Worm (Caenorhabditis elegans): ENCODE measurements around the gene C55A6.11.
"Not testable (repeated sequence)": the region's sequence is repeated elsewhere in the genome, so short reads cannot be mapped to it uniquely, and the experiment has no call there.

C55A6.11 gene

ce11 chrV:11483580-11484092 is 36.7 kb upstream of the C55A6.11 start, which contains the start of gene col-157:
col-157 (plus strand) TSS chrV:11484042.
- not testable (repeated sequence) for TF ChIP-seq nhr-43 (tag; optimal IDR thresholded peaks at IDR 0.05; ENCODE audit: poor library complexity, severe bottlenecking); lin-15B (tag; optimal IDR thresholded peaks at IDR 0.05); mml-1 (tag; optimal IDR thresholded peaks at IDR 0.05)

DNA sequence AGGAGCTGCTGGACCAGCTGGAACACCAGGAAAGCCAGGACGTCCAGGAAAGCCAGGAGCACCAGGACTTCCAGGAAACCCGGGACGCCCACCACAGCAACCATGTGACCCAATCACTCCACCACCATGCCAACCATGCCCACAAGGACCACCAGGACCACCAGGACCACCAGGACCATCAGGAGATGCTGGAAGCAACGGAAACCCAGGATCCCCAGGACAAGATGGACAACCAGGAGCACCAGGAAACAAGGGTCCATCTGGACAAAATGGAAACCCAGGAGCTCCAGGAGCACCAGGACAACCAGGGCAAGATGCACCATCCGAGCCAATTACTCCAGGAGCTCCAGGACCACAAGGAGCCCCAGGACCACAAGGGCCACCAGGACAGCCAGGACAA is 35.9 kb upstream of the C55A6.11 start:
- no peak for TF ChIP-seq R02D3.7 (tag; optimal IDR thresholded peaks at IDR 0.05)
- TF ChIP-seq egl-27 (tag; optimal IDR thresholded peaks at IDR 0.05): no peak
- TF ChIP-seq egl-5 (tag; optimal IDR thresholded peaks at IDR 0.05): no peak
- TF ChIP-seq lin-15B (tag; optimal IDR thresholded peaks at IDR 0.05): no peak
- no peak for TF ChIP-seq fkh-2 (tag; optimal IDR thresholded peaks at IDR 0.05)
- no peak for TF ChIP-seq nhr-12 (tag; optimal IDR thresholded peaks at IDR 0.05)
- no peak for TF ChIP-seq nhr-76 (tag; optimal IDR thresholded peaks at IDR 0.05)

ce11 chrV:11485558-11485957 is 34.8 kb upstream of the C55A6.11 start, which contains the start of gene srh-1:
srh-1 (plus strand) TSS chrV:11485858.
- TF ChIP-seq nhr-23 (tag; optimal IDR thresholded peaks at IDR 0.05): no peak
- no peak for TF ChIP-seq elt-2 (tag; optimal IDR thresholded peaks at IDR 0.05)
- no peak for TF ChIP-seq ceh-9 (tag; optimal IDR thresholded peaks at IDR 0.05)
- no peak for TF ChIP-seq nhr-237 (tag; optimal IDR thresholded peaks at IDR 0.05)
- TF ChIP-seq nhr-67 (tag; optimal IDR thresholded peaks at IDR 0.05): no peak
- no peak for TF ChIP-seq mdl-1 (tag; optimal IDR thresholded peaks at IDR 0.05)
- no peak for TF ChIP-seq lin-39 (tag; optimal IDR thresholded peaks at IDR 0.05)
- TF ChIP-seq aly-2 (tag; optimal IDR thresholded peaks at IDR 0.05): no peak
- TF ChIP-seq R02D3.7 (tag; optimal IDR thresholded peaks at IDR 0.05): no peak
- no peak for TF ChIP-seq nhr-77 (tag; optimal IDR thresholded peaks at IDR 0.05)
- no peak for TF ChIP-seq fos-1 (tag; optimal IDR thresholded peaks at IDR 0.05)
- TF ChIP-seq tbx-2 (tag; optimal IDR thresholded peaks at IDR 0.05): no peak
- TF ChIP-seq nhr-11 (tag; optimal IDR thresholded peaks at IDR 0.05): no peak
- TF ChIP-seq skn-1 (tag; optimal IDR thresholded peaks at IDR 0.05): no peak
- no peak for TF ChIP-seq jun-1 (tag; optimal IDR thresholded peaks at IDR 0.05)
- TF ChIP-seq elt-3 (tag; optimal IDR thresholded peaks at IDR 0.05): no peak
- TF ChIP-seq nfya-1 (tag; optimal IDR thresholded peaks at IDR 0.05; ENCODE audit: insufficient read depth): no peak
- no peak for TF ChIP-seq ceh-82 (tag; optimal IDR thresholded peaks at IDR 0.05)
- no peak for TF ChIP-seq lsy-12 (tag; optimal IDR thresholded peaks at IDR 0.05)

ce11 chrV:11486680-11487079 is 33.6 kb upstream of the C55A6.11 start, which contains the start of gene T11F9.10:
T11F9.10 (plus strand) TSS chrV:11486980.
- no peak for TF ChIP-seq nhr-28 (tag; optimal IDR thresholded peaks at IDR 0.05)
- no peak for TF ChIP-seq nhr-11 (tag; optimal IDR thresholded peaks at IDR 0.05)

ce11 chrV:11488288-11488687 is 32.0 kb upstream of the C55A6.11 start:
- no peak for TF ChIP-seq ama-1 (optimal IDR thresholded peaks at IDR 0.05)
- no peak for TF ChIP-seq ZK546.5 (tag; optimal IDR thresholded peaks at IDR 0.05)
- TF ChIP-seq nhr-67 (tag; optimal IDR thresholded peaks at IDR 0.05): no peak
- no peak for TF ChIP-seq pha-4 (tag; optimal IDR thresholded peaks at IDR 0.05)
- TF ChIP-seq nhr-237 (tag; optimal IDR thresholded peaks at IDR 0.05): no peak

ce11 chrV:11490382-11490781 is 29.9 kb upstream of the C55A6.11 start, which contains the start of gene dhs-19:
dhs-19 (minus strand) TSS chrV:11490482.
- TF ChIP-seq nhr-237 (tag; optimal IDR thresholded peaks at IDR 0.05) (no peak), jun-1 (tag; optimal IDR thresholded peaks at IDR 0.05) (no peak), R02D3.7 (tag; optimal IDR thresholded peaks at IDR 0.05) (no peak), fkh-10 (GFP tag; optimal IDR thresholded peaks at IDR 0.05) (no peak), daf-12 (tag; optimal IDR thresholded peaks at IDR 0.05) (no peak), pha-4 (tag; optimal IDR thresholded peaks at IDR 0.05) (no peak), nhr-11 (tag; optimal IDR thresholded peaks at IDR 0.05) (no peak)
